Worm (Caenorhabditis elegans): ENCODE measurements around the gene C56A3.6.

Gene C56A3.6

DNA sequence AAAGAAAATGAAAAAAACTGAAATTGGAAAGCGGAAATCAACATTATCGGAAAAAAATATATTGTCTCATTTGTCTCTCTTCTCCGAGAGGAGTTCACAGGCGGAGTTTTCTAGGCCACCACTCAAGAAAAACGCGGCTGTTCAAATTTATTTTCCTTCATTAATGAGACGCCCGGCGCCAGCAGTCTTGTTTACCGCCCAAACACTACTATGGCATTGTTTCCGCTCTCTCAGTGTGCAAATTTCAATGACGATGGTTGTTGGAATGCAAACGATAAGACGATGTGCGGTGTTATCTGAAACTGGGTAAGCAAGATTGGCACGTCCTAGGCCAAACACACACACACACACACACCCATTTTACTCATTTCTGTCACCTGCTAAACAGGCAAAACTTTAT, 549 bp upstream of the C56A3.6 start, which contains the start of gene cav-2 (continued):
- TF ChIP-seq sox-2 (GFP tag; IDR thresholded peaks at IDR 0.05), result no peak
- no peak for TF ChIP-seq Y22D7AL.16 (tag; optimal IDR thresholded peaks at IDR 0.05)
- peak; percentile 41 for TF ChIP-seq fax-1 (tag; optimal IDR thresholded peaks at IDR 0.05)
- no peak for TF ChIP-seq pha-2 (tag; optimal IDR thresholded peaks at IDR 0.05)
- no peak for TF ChIP-seq ztf-16 (tag; optimal IDR thresholded peaks at IDR 0.05)
- TF ChIP-seq rnt-1 (tag; optimal IDR thresholded peaks at IDR 0.05), result peak; percentile 65
- TF ChIP-seq pha-4 (tag; optimal IDR thresholded peaks at IDR 0.05), result no peak
- TF ChIP-seq unc-55 (GFP tag; optimal IDR thresholded peaks at IDR 0.05), result no peak
- TF ChIP-seq ceh-9 (tag; optimal IDR thresholded peaks at IDR 0.05), result no peak
- TF ChIP-seq pros-1 (tag; optimal IDR thresholded peaks at IDR 0.05), result no peak
- no peak for TF ChIP-seq syd-9 (tag; optimal IDR thresholded peaks at IDR 0.05)
- peak; percentile 57 for TF ChIP-seq F13H6.1 (tag; optimal IDR thresholded peaks at IDR 0.05)
- TF ChIP-seq K09A11.1 (tag; optimal IDR thresholded peaks at IDR 0.05; ENCODE audit: insufficient read depth), result no peak
- TF ChIP-seq fkh-10 (GFP tag; optimal IDR thresholded peaks at IDR 0.05), result no peak
- TF ChIP-seq ttx-3 (tag; optimal IDR thresholded peaks at IDR 0.05), result no peak
- peak; percentile 55 for TF ChIP-seq hlh-8 (tag; optimal IDR thresholded peaks at IDR 0.05)
- no peak for TF ChIP-seq npax-4 (tag; optimal IDR thresholded peaks at IDR 0.05)
- no peak for TF ChIP-seq pat-9 (tag; optimal IDR thresholded peaks at IDR 0.05)
- peak; percentile 86 for TF ChIP-seq pqm-1 (tag; optimal IDR thresholded peaks at IDR 0.05)
- no peak for TF ChIP-seq elt-4 (tag; optimal IDR thresholded peaks at IDR 0.05)
- no peak for TF ChIP-seq ahr-1 (tag; optimal IDR thresholded peaks at IDR 0.05)
- TF ChIP-seq ceh-31 (tag; optimal IDR thresholded peaks at IDR 0.05), result peak; percentile 89
- TF ChIP-seq nfya-1 (tag; optimal IDR thresholded peaks at IDR 0.05), result peak; percentile 26
- TF ChIP-seq ceh-22 (tag; optimal IDR thresholded peaks at IDR 0.05), result no peak
- TF ChIP-seq ceh-6 (GFP tag; optimal IDR thresholded peaks at IDR 0.05), result no peak
- no peak for TF ChIP-seq hlh-30 (tag; optimal IDR thresholded peaks at IDR 0.05; ENCODE audit: insufficient read depth)

DNA sequence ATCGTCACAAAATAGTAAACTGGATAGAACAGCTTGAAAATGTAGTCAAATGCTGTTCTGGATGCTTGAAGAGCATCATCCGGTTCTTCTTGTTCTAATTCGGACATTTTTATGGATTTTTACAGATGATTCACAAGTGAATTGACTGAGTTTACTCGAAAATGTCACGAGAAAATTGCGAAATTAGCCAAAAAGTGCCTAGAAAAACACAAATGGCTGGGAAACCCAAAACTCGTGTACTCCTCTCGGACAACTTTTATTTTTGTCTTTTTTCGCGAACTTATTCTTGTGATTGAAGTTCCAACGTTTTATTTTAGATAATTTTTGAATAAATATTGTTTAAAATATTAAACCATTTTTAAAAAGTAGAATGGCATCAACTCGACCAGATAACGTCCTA, 4.6 kb downstream of the C56A3.6 start, which contains the start of the genes C56A3.4 and C56A3.5:
Gene C56A3.4, minus strand, starts transcription at position 154 of the 400 bp plus-strand sequence.
Gene C56A3.5, plus strand, starts transcription at position 367 of the 400 bp plus-strand sequence.
- TF ChIP-seq ceh-31 (tag; optimal IDR thresholded peaks at IDR 0.05) (peak; percentile 16), dve-1 (tag; optimal IDR thresholded peaks at IDR 0.05) (no peak)

DNA sequence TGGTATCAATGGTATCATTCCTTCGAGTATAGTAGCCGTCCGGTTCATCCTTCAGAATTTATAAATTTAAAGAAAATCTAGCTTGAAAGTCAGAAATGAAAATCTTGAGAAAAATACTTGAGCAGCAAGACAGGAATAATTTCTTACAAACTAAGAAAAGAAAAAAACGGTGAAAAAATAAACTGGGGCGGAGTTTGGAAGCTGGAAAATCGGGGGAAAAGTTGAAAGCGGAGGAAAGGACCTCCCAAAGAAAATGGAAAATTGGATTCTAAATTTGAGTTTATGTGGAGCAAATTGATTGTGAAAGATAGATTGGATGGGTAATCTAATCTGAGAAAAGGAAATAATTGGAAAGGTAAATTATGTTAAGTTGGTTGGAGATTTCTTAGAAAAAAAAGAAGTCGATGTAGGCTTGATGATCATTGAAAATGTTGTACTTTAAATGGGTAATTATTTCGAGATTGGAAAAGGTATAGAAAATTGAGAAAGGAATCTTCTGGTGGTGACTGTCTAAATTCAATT, 20.1 kb downstream of the C56A3.6 start, which contains the start of gene frpr-5:
Gene frpr-5, minus strand, starts transcription at position 51 of the 522 bp plus-strand sequence.
- no peak for TF ChIP-seq pax-1 (tag; optimal IDR thresholded peaks at IDR 0.05)
- TF ChIP-seq ceh-19 (GFP tag; optimal IDR thresholded peaks at IDR 0.05), result no peak
- no peak for TF ChIP-seq ttx-3 (tag; optimal IDR thresholded peaks at IDR 0.05)
- no peak for TF ChIP-seq ceh-24 (tag; optimal IDR thresholded peaks at IDR 0.05)
- no peak for TF ChIP-seq hlh-30 (tag; optimal IDR thresholded peaks at IDR 0.05; ENCODE audit: insufficient read depth)
- TF ChIP-seq nfya-1 (tag; optimal IDR thresholded peaks at IDR 0.05), result no peak
- no peak for TF ChIP-seq tbx-7 (tag; optimal IDR thresholded peaks at IDR 0.05)
- TF ChIP-seq K09A11.1 (tag; optimal IDR thresholded peaks at IDR 0.05; ENCODE audit: insufficient read depth), result no peak
- TF ChIP-seq ref-2 (tag; optimal IDR thresholded peaks at IDR 0.05), result no peak
- TF ChIP-seq ceh-45 (GFP tag; IDR thresholded peaks at IDR 0.05), result no peak
- TF ChIP-seq syd-9 (tag; optimal IDR thresholded peaks at IDR 0.05), result no peak
- TF ChIP-seq zip-5 (tag; optimal IDR thresholded peaks at IDR 0.05), result no peak
- no peak for TF ChIP-seq lim-6 (tag; optimal IDR thresholded peaks at IDR 0.05)
- no peak for TF ChIP-seq unc-55 (GFP tag; optimal IDR thresholded peaks at IDR 0.05)

DNA sequence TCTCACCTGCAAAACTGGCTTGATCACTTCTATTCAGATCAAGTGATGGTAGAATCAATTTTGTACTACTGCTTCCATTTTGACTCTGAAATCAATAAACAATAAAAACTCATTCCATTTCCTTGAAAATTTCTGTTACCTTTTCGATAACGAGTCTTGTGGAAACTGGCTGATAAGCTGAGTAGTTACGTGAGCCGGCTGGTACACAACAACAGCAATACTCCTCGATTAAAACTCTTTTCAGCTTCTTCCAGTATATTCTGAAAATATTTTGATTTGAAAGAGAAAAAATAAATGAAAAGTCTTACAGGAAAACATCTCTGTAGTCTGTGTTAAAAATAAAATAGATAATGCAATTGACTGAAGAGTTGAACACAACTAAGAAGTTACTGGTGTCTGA, 23.7 kb downstream of the C56A3.6 start:
- TF ChIP-seq zip-5 (tag; optimal IDR thresholded peaks at IDR 0.05) (no peak), ceh-45 (GFP tag; IDR thresholded peaks at IDR 0.05) (no peak), fkh-10 (GFP tag; optimal IDR thresholded peaks at IDR 0.05) (no peak), pha-4 (tag; optimal IDR thresholded peaks at IDR 0.05) (no peak), K02D7.2 (tag; optimal IDR thresholded peaks at IDR 0.05) (no peak), unc-55 (GFP tag; optimal IDR thresholded peaks at IDR 0.05) (no peak), fax-1 (tag; optimal IDR thresholded peaks at IDR 0.05) (no peak), ahr-1 (tag; optimal IDR thresholded peaks at IDR 0.05) (no peak), ceh-34 (tag; optimal IDR thresholded peaks at IDR 0.05) (no peak), F13H6.1 (tag; optimal IDR thresholded peaks at IDR 0.05) (no peak), unc-3 (GFP tag; conservative IDR thresholded peaks at IDR 0.05) (no peak), unc-3 (tag; optimal IDR thresholded peaks at IDR 0.05) (no peak), dve-1 (tag; optimal IDR thresholded peaks at IDR 0.05) (no peak), T23F11.4 (GFP tag; optimal IDR thresholded peaks at IDR 0.05) (no peak), sdc-2 (tag; optimal IDR thresholded peaks at IDR 0.05) (no peak), hlh-6 (tag; optimal IDR thresholded peaks at IDR 0.05) (no peak)

All from whole organism, late embryonic.